Worm (Caenorhabditis elegans) whole organism, L3 larva: ENCODE data around the gene T27E7.1.
A peak's percentile ranks its signal among the peaks of the same experiment; 100 is the strongest.

ENCODE experiments used
- ceh-9 ChIP-seq: sonication (generic microtip); optimal IDR thresholded peaks from 2 replicates; lab custom pipeline; 2018; ENCODE audit warnings: missing biosample characterization, missing genetic modification characterization
- elt-1 ChIP-seq: fragments of 150-350 bp; optimal IDR thresholded peaks from 2 replicates; lab custom pipeline; 2014; ENCODE audit warnings: missing biosample characterization, missing genetic modification characterization
- elt-2 ChIP-seq: sonication (generic microtip); optimal IDR thresholded peaks from 2 replicates; lab custom pipeline; 2016; ENCODE audit warnings: missing genetic modification reagents, mild to moderate bottlenecking, missing genetic modification characterization, missing compliant biosample characterization
- nhr-12 ChIP-seq: fragments of 150-350 bp; optimal IDR thresholded peaks from 2 replicates; lab custom pipeline; 2014; ENCODE audit warnings: missing biosample characterization, missing genetic modification characterization
- nhr-237 ChIP-seq: fragments of 150-350 bp; optimal IDR thresholded peaks from 2 replicates; lab custom pipeline; 2014; ENCODE audit warnings: missing biosample characterization, missing genetic modification characterization
- unc-39 ChIP-seq: sonication (generic microtip); optimal IDR thresholded peaks from 4 replicates; lab custom pipeline; 2017; ENCODE audit warnings: missing biosample characterization, missing genetic modification characterization
- unc-62 ChIP-seq: fragments of 150-350 bp; sonication (generic microtip); optimal IDR thresholded peaks from 4 replicates; lab custom pipeline; 2014; ENCODE audit warnings: missing biosample characterization, missing genetic modification reagents, missing genetic modification characterization
- ztf-4 ChIP-seq: fragments of 150-350 bp; optimal IDR thresholded peaks from 2 replicates; lab custom pipeline; 2014; ENCODE audit warnings: missing biosample characterization, missing genetic modification characterization

DNA sequence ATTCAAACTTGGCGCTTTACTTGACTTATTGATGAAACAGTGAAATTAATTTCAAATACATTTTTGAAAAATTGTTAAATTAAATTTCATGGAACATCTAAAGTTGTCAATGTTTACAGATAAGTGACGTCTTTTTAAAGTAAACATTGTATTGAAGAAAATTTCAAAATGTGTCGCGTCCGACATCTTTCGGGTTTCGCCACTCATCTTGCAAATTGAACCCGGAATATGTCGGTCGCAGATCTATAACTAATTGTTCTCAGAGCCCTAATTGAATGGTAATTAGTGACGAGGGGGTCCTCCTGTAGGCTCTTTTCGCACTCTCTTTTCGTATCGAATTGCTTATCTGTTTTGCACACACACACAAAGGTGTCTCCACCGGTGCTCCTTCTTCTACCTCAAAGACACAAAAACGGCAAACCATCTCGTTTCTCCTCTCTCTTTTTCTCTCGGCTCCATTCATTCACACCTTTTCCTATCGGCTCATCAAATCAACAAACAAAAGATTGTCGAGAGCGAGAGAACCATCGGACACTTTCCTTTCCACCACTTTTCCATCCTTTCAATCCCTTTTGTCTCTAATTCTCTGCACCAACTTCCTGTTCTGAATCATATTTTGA is 43.2 kb downstream of the T27E7.1 start:
- no peak for TF ChIP-seq nhr-237 (tag; lab: Kevin White, UChicago)
- no peak for TF ChIP-seq unc-62 (GFP tag; lab: Kevin White, UChicago)
- TF ChIP-seq nhr-12 (tag; lab: Kevin White, UChicago): no peak
- TF ChIP-seq ztf-4 (tag; lab: Kevin White, UChicago): no peak
- no peak for TF ChIP-seq unc-39
- TF ChIP-seq elt-1 (tag; lab: Kevin White, UChicago): no peak
- TF ChIP-seq ceh-9 (tag; lab: Kevin White, UChicago): no peak
- peak; percentile 50 for TF ChIP-seq elt-2 (tag; lab: Kevin White, UChicago)
